Worm (Caenorhabditis elegans) whole organism, L2 larva: Measurements from ENCODE around the gene sgcb-1.

Experiments
- C34F6.9 ChIP-seq: fragments of 150-350 bp; optimal IDR thresholded peaks from 2 replicates; lab custom pipeline; 2014; ENCODE audit warnings: missing biosample characterization, missing genetic modification characterization
- F13H6.1 ChIP-seq: sonication (generic microtip); optimal IDR thresholded peaks from 2 replicates; lab custom pipeline; 2016; ENCODE audit warnings: missing genetic modification characterization, missing compliant biosample characterization
- R02D3.7 ChIP-seq: fragments of 150-350 bp; optimal IDR thresholded peaks from 2 replicates; lab custom pipeline; 2014; ENCODE audit warnings: missing biosample characterization, missing genetic modification characterization
- Y55F3AM.14 ChIP-seq: fragments of 200-800 bp; sonication (Bioruptor generic); optimal IDR thresholded peaks from 2 replicates; lab custom pipeline; 2018; ENCODE audit warnings: mild to moderate bottlenecking, missing genetic modification characterization, missing compliant biosample characterization
- ZK546.5 ChIP-seq: sonication (generic microtip); optimal IDR thresholded peaks from 2 replicates; lab custom pipeline; 2017; ENCODE audit warnings: missing biosample characterization, missing genetic modification characterization
- aly-2 ChIP-seq: fragments of 150-350 bp; optimal IDR thresholded peaks from 2 replicates; lab custom pipeline; 2014; ENCODE audit warnings: missing biosample characterization, missing genetic modification characterization
- ama-1 ChIP-seq: fragments of 150-350 bp; optimal IDR thresholded peaks from 2 replicates; lab custom pipeline; 2018; ENCODE audit warnings: inconsistent platforms
- blmp-1 ChIP-seq: sonication (generic microtip); optimal IDR thresholded peaks from 2 replicates; lab custom pipeline; 2017; ENCODE audit warnings: missing genetic modification characterization, mild to moderate bottlenecking, missing compliant biosample characterization, antibody characterized with exemption, moderate library complexity; ENCODE audit not compliant: insufficient read depth
- ceh-16 ChIP-seq: fragments of 150-350 bp; optimal IDR thresholded peaks from 2 replicates; lab custom pipeline; 2014; ENCODE audit warnings: missing biosample characterization, missing genetic modification characterization
- ceh-82 ChIP-seq: fragments of 150-350 bp; optimal IDR thresholded peaks from 2 replicates; lab custom pipeline; 2014; ENCODE audit warnings: missing biosample characterization, missing genetic modification characterization
- crh-2 ChIP-seq: sonication (generic microtip); optimal IDR thresholded peaks from 2 replicates; lab custom pipeline; 2017; ENCODE audit warnings: missing biosample characterization, missing genetic modification characterization
- dmd-4 ChIP-seq: sonication (generic microtip); optimal IDR thresholded peaks from 2 replicates; lab custom pipeline; 2017; ENCODE audit warnings: missing biosample characterization, missing genetic modification characterization
- egl-27 ChIP-seq: sonication (generic microtip); optimal IDR thresholded peaks from 3 replicates; lab custom pipeline; 2017; ENCODE audit warnings: missing biosample characterization, missing genetic modification reagents, missing genetic modification characterization
- elt-3 ChIP-seq: sonication (generic microtip); optimal IDR thresholded peaks from 2 replicates; lab custom pipeline; 2017; ENCODE audit warnings: missing biosample characterization, missing genetic modification characterization
- fos-1 ChIP-seq: fragments of 150-350 bp; optimal IDR thresholded peaks from 2 replicates; lab custom pipeline; 2014; ENCODE audit warnings: missing biosample characterization, missing genetic modification characterization
- gmeb-1 ChIP-seq: fragments of 150-350 bp; optimal IDR thresholded peaks from 2 replicates; lab custom pipeline; 2014; ENCODE audit warnings: missing biosample characterization, missing genetic modification characterization
- lin-11 ChIP-seq: fragments of 150-350 bp; sonication (generic microtip); optimal IDR thresholded peaks from 2 replicates; lab custom pipeline; 2014; ENCODE audit warnings: missing biosample characterization, missing genetic modification characterization, inconsistent platforms, mixed read lengths
- lin-13 ChIP-seq: fragments of 150-350 bp; optimal IDR thresholded peaks from 2 replicates; lab custom pipeline; 2014; ENCODE audit warnings: missing biosample characterization, missing genetic modification reagents, missing genetic modification characterization
- lin-39 ChIP-seq: fragments of 150-350 bp; optimal IDR thresholded peaks from 2 replicates; lab custom pipeline; 2014; ENCODE audit warnings: missing biosample characterization, missing genetic modification reagents, missing genetic modification characterization
- lsy-2 ChIP-seq, 2 experiments: fragments of 150-350 bp in 1 of 2; sonication (generic microtip) in 1 of 2; optimal IDR thresholded peaks; 2 replicates each; lab custom pipeline; 2014 to 2017; ENCODE audit warnings: missing biosample characterization in 2 of 2, missing genetic modification characterization in 2 of 2
- mab-5 ChIP-seq: fragments of 150-350 bp; optimal IDR thresholded peaks from 2 replicates; lab custom pipeline; 2014; ENCODE audit warnings: missing biosample characterization, missing genetic modification characterization
- mbf-1 ChIP-seq: sonication (generic microtip); optimal IDR thresholded peaks from 2 replicates; lab custom pipeline; 2017; ENCODE audit warnings: missing biosample characterization, missing genetic modification characterization
- mdl-1 ChIP-seq, 2 experiments: fragments of 150-350 bp in 1 of 2; sonication (generic microtip) in 1 of 2; optimal IDR thresholded peaks; 2 replicates each; lab custom pipeline; 2017; ENCODE audit warnings: missing biosample characterization in 2 of 2, missing genetic modification characterization in 2 of 2
- nhr-11 ChIP-seq: fragments of 150-350 bp; optimal IDR thresholded peaks from 2 replicates; lab custom pipeline; 2014; ENCODE audit warnings: missing biosample characterization, missing genetic modification characterization
- nhr-12 ChIP-seq: fragments of 150-350 bp; optimal IDR thresholded peaks from 2 replicates; lab custom pipeline; 2014; ENCODE audit warnings: missing biosample characterization, missing genetic modification characterization
- nhr-129 ChIP-seq: fragments of 150-350 bp; optimal IDR thresholded peaks from 2 replicates; lab custom pipeline; 2014; ENCODE audit warnings: missing biosample characterization, missing genetic modification characterization
- nhr-23 ChIP-seq: fragments of 150-350 bp; optimal IDR thresholded peaks from 2 replicates; lab custom pipeline; 2014; ENCODE audit warnings: missing biosample characterization, missing genetic modification reagents, missing genetic modification characterization
- nhr-237 ChIP-seq: fragments of 150-350 bp; optimal IDR thresholded peaks from 2 replicates; lab custom pipeline; 2014; ENCODE audit warnings: missing biosample characterization, missing genetic modification characterization
- nhr-25 ChIP-seq: fragments of 150-350 bp; sonication (generic microtip); optimal IDR thresholded peaks from 3 replicates; lab custom pipeline; 2014; ENCODE audit warnings: missing biosample characterization, missing genetic modification characterization
- nhr-6 ChIP-seq: fragments of 150-350 bp; optimal IDR thresholded peaks from 2 replicates; lab custom pipeline; 2014; ENCODE audit warnings: missing biosample characterization, missing genetic modification characterization
- peb-1 ChIP-seq: fragments of 150-350 bp; optimal IDR thresholded peaks from 2 replicates; lab custom pipeline; 2014; ENCODE audit warnings: missing biosample characterization, missing genetic modification characterization
- sem-4 ChIP-seq: fragments of 150-350 bp; optimal IDR thresholded peaks from 2 replicates; lab custom pipeline; 2014; ENCODE audit warnings: missing biosample characterization, missing genetic modification reagents, missing genetic modification characterization
- sma-3 ChIP-seq: sonication (generic microtip); optimal IDR thresholded peaks from 2 replicates; lab custom pipeline; 2016; ENCODE audit warnings: missing genetic modification reagents, missing genetic modification characterization, missing compliant biosample characterization
- sma-9 ChIP-seq, 2 experiments: fragments of 150-350 bp in 1 of 2; sonication (generic microtip) in 1 of 2; optimal IDR thresholded peaks; 2 replicates each; lab custom pipeline; 2014 to 2016; ENCODE audit warnings: missing genetic modification characterization in 2 of 2, mild to moderate bottlenecking in 1 of 2, missing biosample characterization in 1 of 2, missing compliant biosample characterization in 1 of 2, missing genetic modification reagents in 1 of 2, moderate library complexity in 1 of 2
- snpc-4 ChIP-seq: fragments of 150-350 bp; optimal IDR thresholded peaks from 2 replicates; lab custom pipeline; 2014; ENCODE audit warnings: missing biosample characterization, missing genetic modification characterization
- unc-55 ChIP-seq: fragments of 150-350 bp; sonication (generic microtip); optimal IDR thresholded peaks from 3 replicates; lab custom pipeline; 2014; ENCODE audit warnings: missing biosample characterization, missing genetic modification reagents, missing genetic modification characterization
- unc-62 ChIP-seq: fragments of 150-350 bp; optimal IDR thresholded peaks from 2 replicates; lab custom pipeline; 2014; ENCODE audit warnings: missing biosample characterization, missing genetic modification reagents, missing genetic modification characterization
- zag-1 ChIP-seq: fragments of 150-350 bp; optimal IDR thresholded peaks from 2 replicates; lab custom pipeline; 2014; ENCODE audit warnings: missing biosample characterization, missing genetic modification characterization
- ztf-1 ChIP-seq: fragments of 200-800 bp; sonication (Bioruptor generic); conservative IDR thresholded peaks from 2 replicates; pipeline ENCODE4 v1.3.6; 2022; ENCODE audit warnings: missing genetic modification characterization, missing compliant biosample characterization
- ztf-11 ChIP-seq: sonication (generic microtip); optimal IDR thresholded peaks from 2 replicates; lab custom pipeline; 2017; ENCODE audit warnings: missing biosample characterization, missing genetic modification characterization
- ztf-4 ChIP-seq: fragments of 150-350 bp; optimal IDR thresholded peaks from 2 replicates; lab custom pipeline; 2014; ENCODE audit warnings: missing biosample characterization, missing genetic modification characterization

Gene sgcb-1

ce11 chrII:337233-337832 is 11.2 kb downstream of the sgcb-1 start, which contains the start of gene cpn-2:
Gene cpn-2, plus strand, starts transcription at chrII:337782.
- TF ChIP-seq nhr-25 (tag; lab: Kevin White, UChicago), result no peak
- TF ChIP-seq dmd-4, result no peak
- no peak for TF ChIP-seq ceh-82 (tag; lab: Kevin White, UChicago)
- no peak for TF ChIP-seq sma-9 (GFP tag; optimal IDR thresholded peaks at IDR 0.05; lab: Kevin White, UChicago)
- no peak for TF ChIP-seq sma-9 (tag; optimal IDR thresholded peaks at IDR 0.05; lab: Kevin White, UChicago)
- no peak for TF ChIP-seq mbf-1 (tag; lab: Kevin White, UChicago)
- no peak for TF ChIP-seq zag-1 (tag; lab: Kevin White, UChicago)
- TF ChIP-seq sem-4, result no peak
- TF ChIP-seq nhr-23, result no peak
- no peak for TF ChIP-seq ztf-11
- no peak for TF ChIP-seq snpc-4 (tag; lab: Kevin White, UChicago)
- no peak for TF ChIP-seq mab-5 (tag; lab: Kevin White, UChicago)
- TF ChIP-seq ZK546.5 (tag; lab: Kevin White, UChicago), result no peak
- no peak for TF ChIP-seq nhr-237
- no peak for TF ChIP-seq fos-1 (tag; lab: Kevin White, UChicago)
- TF ChIP-seq F13H6.1 (tag; lab: Kevin White, UChicago), result no peak
- TF ChIP-seq, all 48 proteins: peak for 0

DNA sequence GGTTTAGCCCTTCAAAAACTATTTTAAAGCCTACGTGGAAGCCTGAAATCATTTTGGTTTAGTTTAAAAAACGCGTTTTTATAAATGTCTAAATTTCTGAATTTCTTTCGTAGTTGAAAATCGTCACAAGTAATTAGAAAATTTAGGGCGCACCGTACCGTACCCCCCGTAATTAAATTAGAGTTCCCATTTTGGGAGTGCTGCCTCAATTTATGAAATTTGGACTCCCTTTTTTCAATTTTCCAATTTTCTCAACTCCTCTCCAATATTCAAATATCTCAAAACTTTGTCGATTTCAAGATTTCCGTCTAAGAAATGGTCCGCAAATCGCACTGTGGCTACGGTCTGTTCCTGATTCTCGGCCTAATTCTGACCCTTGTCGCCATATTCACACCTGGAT is 14.1 kb downstream of the sgcb-1 start, which contains the start of gene clc-31:
TSS of gene clc-31 (plus strand) at position 301 of the 400 bp plus-strand sequence.
- no peak for TF ChIP-seq lin-11 (tag; lab: Kevin White, UChicago)
- no peak for TF ChIP-seq sem-4
- TF ChIP-seq nhr-12 (tag; lab: Kevin White, UChicago), result no peak
- no peak for TF ChIP-seq egl-27 (tag; lab: Kevin White, UChicago)
- no peak for TF ChIP-seq mab-5 (tag; lab: Kevin White, UChicago)

DNA sequence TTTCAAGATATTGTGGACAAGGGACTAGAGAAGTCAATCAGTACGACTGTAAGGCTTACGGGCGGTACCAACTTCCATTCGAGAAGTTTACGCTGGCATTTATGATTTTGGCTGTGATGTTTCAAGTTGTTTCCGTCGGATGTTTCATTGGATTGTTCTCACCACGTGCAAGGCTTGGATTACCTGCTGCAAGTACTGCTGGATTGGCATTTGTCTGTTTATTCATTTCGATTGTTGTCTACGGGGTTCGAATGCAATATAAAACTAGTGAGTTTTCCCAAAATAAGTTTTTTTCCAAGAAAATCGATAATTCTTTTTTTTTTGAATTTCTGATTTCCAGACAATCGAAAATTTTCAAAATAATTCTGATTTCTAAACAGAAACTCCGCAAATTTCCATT is 14.6 kb downstream of the sgcb-1 start:
- no peak for TF ChIP-seq mdl-1 (tag; optimal IDR thresholded peaks at IDR 0.05; lab: Kevin White, UChicago)
- no peak for TF ChIP-seq Y55F3AM.14 (GFP tag; lab: Kevin White, UChicago)
- TF ChIP-seq gmeb-1 (tag; lab: Kevin White, UChicago), result no peak
- no peak for TF ChIP-seq ztf-4 (tag; lab: Kevin White, UChicago)
- TF ChIP-seq elt-3, result no peak
- no peak for TF ChIP-seq mab-5 (tag; lab: Kevin White, UChicago)
- no peak for TF ChIP-seq R02D3.7 (tag; lab: Kevin White, UChicago)
- TF ChIP-seq mbf-1 (tag; lab: Kevin White, UChicago), result no peak
- no peak for TF ChIP-seq nhr-129 (tag; lab: Kevin White, UChicago)
- TF ChIP-seq nhr-23, result no peak
- TF ChIP-seq ztf-1 (GFP tag; lab: Robert Waterston, UW), result no peak
- no peak for TF ChIP-seq unc-55 (GFP tag; lab: Kevin White, UChicago)
- TF ChIP-seq unc-62 (GFP tag; lab: Kevin White, UChicago), result no peak

ce11 chrII:341282-341681 is 15.2 kb downstream of the sgcb-1 start:
- TF ChIP-seq ceh-16 (tag; lab: Kevin White, UChicago) (no peak), Y55F3AM.14 (GFP tag; lab: Kevin White, UChicago) (no peak), elt-3 (no peak), nhr-25 (tag; lab: Kevin White, UChicago) (no peak), mbf-1 (tag; lab: Kevin White, UChicago) (no peak), nhr-6 (no peak), lin-39 (tag; lab: Kevin White, UChicago) (no peak)

DNA sequence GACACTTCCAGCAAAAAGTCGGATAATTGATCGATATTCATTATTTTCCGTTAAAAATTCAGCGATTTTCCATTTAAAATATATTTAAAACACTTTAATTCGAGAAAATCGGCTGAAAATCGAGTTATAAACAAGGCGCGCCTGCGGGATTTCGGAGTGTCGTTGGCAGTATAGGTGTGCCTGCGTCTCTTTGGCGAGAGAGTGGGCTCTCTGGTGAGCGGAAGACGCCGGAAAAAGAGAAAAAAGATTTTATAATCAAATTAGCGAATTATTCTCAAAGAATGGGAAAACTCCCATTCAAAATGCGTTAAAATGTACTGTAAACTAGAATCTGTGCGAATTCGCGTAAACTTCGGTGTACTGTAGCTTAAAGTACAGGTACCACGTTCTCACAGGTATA is 21.6 kb downstream of the sgcb-1 start, which contains the start of gene D1069.3:
TSS of gene D1069.3 (minus strand) at position 158 of the 400 bp plus-strand sequence.
- TF ChIP-seq blmp-1 (tag; lab: Kevin White, UChicago) (no peak), peb-1 (no peak), nhr-237 (no peak), lin-11 (tag; lab: Kevin White, UChicago) (peak; percentile 34), mdl-1 (tag; optimal IDR thresholded peaks at IDR 0.05; lab: Kevin White, UChicago) (no peak), nhr-25 (tag; lab: Kevin White, UChicago) (no peak), C34F6.9 (tag; lab: Kevin White, UChicago) (peak; percentile 49), ama-1 (lab: Kevin White, UChicago) (no peak), ztf-4 (tag; lab: Kevin White, UChicago) (no peak), snpc-4 (tag; lab: Kevin White, UChicago) (no peak), gmeb-1 (tag; lab: Kevin White, UChicago) (peak; percentile 50), unc-55 (GFP tag; lab: Kevin White, UChicago) (peak; percentile 58), R02D3.7 (tag; lab: Kevin White, UChicago) (no peak), egl-27 (tag; lab: Kevin White, UChicago) (no peak), nhr-11 (tag; lab: Kevin White, UChicago) (no peak), sma-3 (GFP tag; lab: Kevin White, UChicago) (no peak), lin-13 (peak; percentile 6), elt-3 (no peak), F13H6.1 (tag; lab: Kevin White, UChicago) (peak; percentile 2), aly-2 (tag; lab: Kevin White, UChicago) (no peak), crh-2 (tag; lab: Kevin White, UChicago) (peak; percentile 36), lsy-2 (tag; optimal IDR thresholded peaks at IDR 0.05; lab: Kevin White, UChicago) (peak; percentile 29 to 59)
